Worm (Caenorhabditis elegans) whole organism, L2 larva: Measurements from ENCODE around the gene aexr-1.

Experiments
- F13H6.1 ChIP-seq: sonication (generic microtip); optimal IDR thresholded peaks from 2 replicates; lab custom pipeline; 2016; ENCODE audit warnings: missing genetic modification characterization, missing compliant biosample characterization
- Y55F3AM.14 ChIP-seq: fragments of 200-800 bp; sonication (Bioruptor generic); optimal IDR thresholded peaks from 2 replicates; lab custom pipeline; 2018; ENCODE audit warnings: mild to moderate bottlenecking, missing genetic modification characterization, missing compliant biosample characterization
- ZK546.5 ChIP-seq: sonication (generic microtip); optimal IDR thresholded peaks from 2 replicates; lab custom pipeline; 2017; ENCODE audit warnings: missing biosample characterization, missing genetic modification characterization
- alr-1 ChIP-seq: fragments of 150-350 bp; optimal IDR thresholded peaks from 2 replicates; lab custom pipeline; 2014; ENCODE audit warnings: missing biosample characterization, missing genetic modification characterization
- aly-2 ChIP-seq: fragments of 150-350 bp; optimal IDR thresholded peaks from 2 replicates; lab custom pipeline; 2014; ENCODE audit warnings: missing biosample characterization, missing genetic modification characterization
- ama-1 ChIP-seq: fragments of 150-350 bp; optimal IDR thresholded peaks from 2 replicates; lab custom pipeline; 2018; ENCODE audit warnings: inconsistent platforms
- blmp-1 ChIP-seq: sonication (generic microtip); optimal IDR thresholded peaks from 2 replicates; lab custom pipeline; 2017; ENCODE audit warnings: missing genetic modification characterization, mild to moderate bottlenecking, missing compliant biosample characterization, antibody characterized with exemption, moderate library complexity; ENCODE audit not compliant: insufficient read depth
- ceh-16 ChIP-seq: fragments of 150-350 bp; optimal IDR thresholded peaks from 2 replicates; lab custom pipeline; 2014; ENCODE audit warnings: missing biosample characterization, missing genetic modification characterization
- ceh-82 ChIP-seq: fragments of 150-350 bp; optimal IDR thresholded peaks from 2 replicates; lab custom pipeline; 2014; ENCODE audit warnings: missing biosample characterization, missing genetic modification characterization
- crh-2 ChIP-seq: sonication (generic microtip); optimal IDR thresholded peaks from 2 replicates; lab custom pipeline; 2017; ENCODE audit warnings: missing biosample characterization, missing genetic modification characterization
- egl-27 ChIP-seq: sonication (generic microtip); optimal IDR thresholded peaks from 3 replicates; lab custom pipeline; 2017; ENCODE audit warnings: missing biosample characterization, missing genetic modification reagents, missing genetic modification characterization
- elt-1 ChIP-seq: fragments of 150-350 bp; optimal IDR thresholded peaks from 2 replicates; lab custom pipeline; 2014; ENCODE audit warnings: missing biosample characterization, missing genetic modification characterization
- elt-3 ChIP-seq: sonication (generic microtip); optimal IDR thresholded peaks from 2 replicates; lab custom pipeline; 2017; ENCODE audit warnings: missing biosample characterization, missing genetic modification characterization
- fos-1 ChIP-seq: fragments of 150-350 bp; optimal IDR thresholded peaks from 2 replicates; lab custom pipeline; 2014; ENCODE audit warnings: missing biosample characterization, missing genetic modification characterization
- gmeb-1 ChIP-seq: fragments of 150-350 bp; optimal IDR thresholded peaks from 2 replicates; lab custom pipeline; 2014; ENCODE audit warnings: missing biosample characterization, missing genetic modification characterization
- lin-11 ChIP-seq: fragments of 150-350 bp; sonication (generic microtip); optimal IDR thresholded peaks from 2 replicates; lab custom pipeline; 2014; ENCODE audit warnings: missing biosample characterization, missing genetic modification characterization, inconsistent platforms, mixed read lengths
- lin-13 ChIP-seq: fragments of 150-350 bp; optimal IDR thresholded peaks from 2 replicates; lab custom pipeline; 2014; ENCODE audit warnings: missing biosample characterization, missing genetic modification reagents, missing genetic modification characterization
- lin-39 ChIP-seq: fragments of 150-350 bp; optimal IDR thresholded peaks from 2 replicates; lab custom pipeline; 2014; ENCODE audit warnings: missing biosample characterization, missing genetic modification reagents, missing genetic modification characterization
- mab-5 ChIP-seq: fragments of 150-350 bp; optimal IDR thresholded peaks from 2 replicates; lab custom pipeline; 2014; ENCODE audit warnings: missing biosample characterization, missing genetic modification characterization
- mdl-1 ChIP-seq, 2 experiments: fragments of 150-350 bp in 1 of 2; sonication (generic microtip) in 1 of 2; optimal IDR thresholded peaks; 2 replicates each; lab custom pipeline; 2017; ENCODE audit warnings: missing biosample characterization in 2 of 2, missing genetic modification characterization in 2 of 2
- nhr-10 ChIP-seq: sonication (generic microtip); optimal IDR thresholded peaks from 2 replicates; lab custom pipeline; 2017; ENCODE audit warnings: missing biosample characterization, missing genetic modification characterization
- nhr-11 ChIP-seq: fragments of 150-350 bp; optimal IDR thresholded peaks from 2 replicates; lab custom pipeline; 2014; ENCODE audit warnings: missing biosample characterization, missing genetic modification characterization
- nhr-12 ChIP-seq: fragments of 150-350 bp; optimal IDR thresholded peaks from 2 replicates; lab custom pipeline; 2014; ENCODE audit warnings: missing biosample characterization, missing genetic modification characterization
- nhr-129 ChIP-seq: fragments of 150-350 bp; optimal IDR thresholded peaks from 2 replicates; lab custom pipeline; 2014; ENCODE audit warnings: missing biosample characterization, missing genetic modification characterization
- nhr-21 ChIP-seq: fragments of 150-350 bp; optimal IDR thresholded peaks from 2 replicates; lab custom pipeline; 2014; ENCODE audit warnings: missing biosample characterization, missing genetic modification characterization
- nhr-23 ChIP-seq: fragments of 150-350 bp; optimal IDR thresholded peaks from 2 replicates; lab custom pipeline; 2014; ENCODE audit warnings: missing biosample characterization, missing genetic modification reagents, missing genetic modification characterization
- nhr-237 ChIP-seq: fragments of 150-350 bp; optimal IDR thresholded peaks from 2 replicates; lab custom pipeline; 2014; ENCODE audit warnings: missing biosample characterization, missing genetic modification characterization
- nhr-25 ChIP-seq: fragments of 150-350 bp; sonication (generic microtip); optimal IDR thresholded peaks from 3 replicates; lab custom pipeline; 2014; ENCODE audit warnings: missing biosample characterization, missing genetic modification characterization
- nhr-77 ChIP-seq: fragments of 150-350 bp; optimal IDR thresholded peaks from 2 replicates; lab custom pipeline; 2014; ENCODE audit warnings: missing biosample characterization, missing genetic modification characterization
- sem-4 ChIP-seq: fragments of 150-350 bp; optimal IDR thresholded peaks from 2 replicates; lab custom pipeline; 2014; ENCODE audit warnings: missing biosample characterization, missing genetic modification reagents, missing genetic modification characterization
- skn-1 ChIP-seq: sonication (generic microtip); optimal IDR thresholded peaks from 2 replicates; lab custom pipeline; 2017; ENCODE audit warnings: missing biosample characterization, missing genetic modification characterization
- sma-3 ChIP-seq: sonication (generic microtip); optimal IDR thresholded peaks from 2 replicates; lab custom pipeline; 2016; ENCODE audit warnings: missing genetic modification reagents, missing genetic modification characterization, missing compliant biosample characterization
- sma-9 ChIP-seq, 2 experiments: fragments of 150-350 bp in 1 of 2; sonication (generic microtip) in 1 of 2; optimal IDR thresholded peaks; 2 replicates each; lab custom pipeline; 2014 to 2016; ENCODE audit warnings: missing genetic modification characterization in 2 of 2, mild to moderate bottlenecking in 1 of 2, missing biosample characterization in 1 of 2, missing compliant biosample characterization in 1 of 2, missing genetic modification reagents in 1 of 2, moderate library complexity in 1 of 2
- snpc-4 ChIP-seq: fragments of 150-350 bp; optimal IDR thresholded peaks from 2 replicates; lab custom pipeline; 2014; ENCODE audit warnings: missing biosample characterization, missing genetic modification characterization
- unc-39 ChIP-seq: fragments of 150-350 bp; optimal IDR thresholded peaks from 2 replicates; lab custom pipeline; 2014; ENCODE audit warnings: missing biosample characterization, missing genetic modification characterization
- unc-55 ChIP-seq: fragments of 150-350 bp; sonication (generic microtip); optimal IDR thresholded peaks from 3 replicates; lab custom pipeline; 2014; ENCODE audit warnings: missing biosample characterization, missing genetic modification reagents, missing genetic modification characterization
- zag-1 ChIP-seq: fragments of 150-350 bp; optimal IDR thresholded peaks from 2 replicates; lab custom pipeline; 2014; ENCODE audit warnings: missing biosample characterization, missing genetic modification characterization
- ztf-1 ChIP-seq: fragments of 200-800 bp; sonication (Bioruptor generic); conservative IDR thresholded peaks from 2 replicates; pipeline ENCODE4 v1.3.6; 2022; ENCODE audit warnings: missing genetic modification characterization, missing compliant biosample characterization
- ztf-11 ChIP-seq: sonication (generic microtip); optimal IDR thresholded peaks from 2 replicates; lab custom pipeline; 2017; ENCODE audit warnings: missing biosample characterization, missing genetic modification characterization

aexr-1 gene

ce11 chrX:6622552-6623236 lies 12.4 kb downstream of the aexr-1 start, which contains the start of gene clec-266:
Gene clec-266 (minus strand): TSS chrX:6622915.
- TF ChIP-seq alr-1 (no peak), elt-3 (tag; lab: Kevin White, UChicago) (no peak), nhr-237 (tag; lab: Kevin White, UChicago) (no peak), sma-3 (GFP tag; lab: Kevin White, UChicago) (no peak), unc-39 (tag; lab: Kevin White, UChicago) (no peak), nhr-23 (no peak), zag-1 (tag; lab: Kevin White, UChicago) (no peak), snpc-4 (no peak), sma-9 (GFP tag; optimal IDR thresholded peaks at IDR 0.05; lab: Kevin White, UChicago) (no peak), sma-9 (tag; optimal IDR thresholded peaks at IDR 0.05; lab: Kevin White, UChicago) (no peak), sem-4 (no peak), elt-1 (tag; lab: Kevin White, UChicago) (no peak), lin-39 (tag; lab: Kevin White, UChicago) (no peak), nhr-11 (tag; lab: Kevin White, UChicago) (no peak), nhr-25 (tag; lab: Kevin White, UChicago) (no peak), skn-1 (no peak), ztf-11 (tag; lab: Kevin White, UChicago) (no peak)

DNA sequence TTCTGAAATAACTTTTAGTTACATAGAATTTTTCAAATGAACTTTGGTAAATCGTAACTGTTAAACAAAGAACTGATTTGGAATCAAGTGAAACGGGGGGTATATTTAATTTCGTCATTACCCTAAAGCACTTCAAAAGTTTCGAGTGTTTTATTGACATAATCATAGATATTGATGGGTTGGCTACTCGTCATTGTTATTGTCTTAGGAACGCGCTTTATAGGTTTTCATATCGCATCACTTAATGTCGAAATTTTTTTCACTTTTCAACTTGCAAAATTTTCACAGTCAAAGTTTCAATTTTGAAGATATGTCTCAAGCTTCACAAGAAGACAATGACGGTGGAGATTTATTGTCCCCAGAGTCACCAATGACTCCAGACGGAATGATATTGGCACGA lies 16.4 kb downstream of the aexr-1 start, which contains the start of gene kqt-1:
TSS of gene kqt-1 (plus strand) at position 301 of the 400 bp plus-strand sequence.
- TF ChIP-seq zag-1 (tag; lab: Kevin White, UChicago) (no peak), nhr-129 (tag; lab: Kevin White, UChicago) (no peak), gmeb-1 (no peak), aly-2 (tag; lab: Kevin White, UChicago) (no peak), nhr-25 (tag; lab: Kevin White, UChicago) (no peak), ama-1 (lab: Kevin White, UChicago) (no peak), lin-13 (no peak), nhr-10 (tag; lab: Kevin White, UChicago) (no peak), mab-5 (tag; lab: Kevin White, UChicago) (no peak), ZK546.5 (tag; lab: Kevin White, UChicago) (no peak), fos-1 (tag; lab: Kevin White, UChicago) (no peak), lin-39 (tag; lab: Kevin White, UChicago) (no peak), ceh-82 (tag; lab: Kevin White, UChicago) (no peak), nhr-23 (no peak), nhr-21 (no peak), nhr-77 (tag; lab: Kevin White, UChicago) (no peak), unc-55 (GFP tag; lab: Kevin White, UChicago) (no peak), ceh-16 (tag; lab: Kevin White, UChicago) (no peak)

- TF ChIP-seq ztf-1 (GFP tag; lab: Robert Waterston, UW) (no peak), unc-55 (GFP tag; lab: Kevin White, UChicago) (no peak), sem-4 (no peak), alr-1 (no peak), gmeb-1 (no peak), crh-2 (tag; lab: Kevin White, UChicago) (no peak)
Observed at ce11 chrX:6617622-6618021, 17.5 kb downstream of the aexr-1 start.

DNA sequence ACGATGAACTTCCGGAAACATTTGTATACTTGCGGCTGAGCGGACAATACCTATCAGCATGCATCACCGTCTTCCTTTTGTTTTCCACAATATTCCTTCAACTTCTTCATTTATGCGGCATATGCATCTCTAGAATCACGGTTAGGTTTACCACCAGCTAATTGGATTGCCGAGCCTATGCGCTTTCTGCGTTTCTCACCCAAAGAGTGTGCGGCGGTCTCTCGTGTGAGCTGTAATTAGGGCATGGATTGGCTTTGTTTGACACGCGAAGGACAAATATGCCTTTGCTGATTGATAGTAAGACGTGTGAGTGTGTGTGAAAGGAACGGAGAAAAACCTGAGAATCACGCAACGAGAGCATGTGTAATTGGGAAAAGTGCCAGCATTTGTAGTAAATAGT lies 21.5 kb downstream of the aexr-1 start:
- TF ChIP-seq skn-1 (no peak), lin-11 (tag; lab: Kevin White, UChicago) (no peak), alr-1 (no peak), blmp-1 (no peak), Y55F3AM.14 (GFP tag; lab: Kevin White, UChicago) (no peak), lin-39 (tag; lab: Kevin White, UChicago) (no peak), egl-27 (tag; lab: Kevin White, UChicago) (no peak), lin-13 (no peak), mdl-1 (tag; optimal IDR thresholded peaks at IDR 0.05; lab: Kevin White, UChicago) (no peak), ztf-1 (GFP tag; lab: Robert Waterston, UW) (no peak), sma-9 (GFP tag; optimal IDR thresholded peaks at IDR 0.05; lab: Kevin White, UChicago) (no peak), sma-9 (tag; optimal IDR thresholded peaks at IDR 0.05; lab: Kevin White, UChicago) (no peak), elt-3 (tag; lab: Kevin White, UChicago) (no peak), nhr-12 (tag; lab: Kevin White, UChicago) (no peak), sem-4 (no peak), aly-2 (tag; lab: Kevin White, UChicago) (no peak), F13H6.1 (tag; lab: Kevin White, UChicago) (no peak)
